Fruit fly (Drosophila melanogaster) whole organism, embryonic: ENCODE measurements around the gene Rcd2.

ENCODE experiments used
- Abd-B ChIP-seq: fragments of 200-800 bp; sonication (Bioruptor generic); optimal IDR thresholded peaks from 2 replicates; lab custom pipeline; 2018; ENCODE audit warnings: missing biosample characterization, mild to moderate bottlenecking, missing genetic modification characterization, moderate library complexity
- Asciz ChIP-seq: fragments of 200-800 bp; sonication (Bioruptor generic); optimal IDR thresholded peaks from 2 replicates; lab custom pipeline; 2017; ENCODE audit warnings: missing biosample characterization, mild to moderate bottlenecking, missing genetic modification characterization, missing genetic modification reagents
- CG10209 ChIP-seq: fragments of 200-800 bp; sonication (Bioruptor generic); optimal IDR thresholded peaks from 3 replicates; lab custom pipeline; 2017; ENCODE audit warnings: missing biosample characterization, mild to moderate bottlenecking, missing genetic modification characterization, missing genetic modification reagents
- CG12071 ChIP-seq: fragments of 200-800 bp; sonication (Bioruptor generic); optimal IDR thresholded peaks from 3 replicates; lab custom pipeline; 2018; ENCODE audit warnings: missing biosample characterization, mild to moderate bottlenecking, missing genetic modification characterization
- CG12391 ChIP-seq: fragments of 200-800 bp; sonication (Bioruptor generic); optimal IDR thresholded peaks from 3 replicates; lab custom pipeline; 2018; ENCODE audit warnings: missing biosample characterization, mild to moderate bottlenecking, missing genetic modification characterization, moderate library complexity
- CG14860 ChIP-seq: fragments of 200-800 bp; sonication (Bioruptor generic); IDR thresholded peaks from 3 replicates; pipeline ENCODE4 v1.3.6; 2022; ENCODE audit warnings: missing biosample characterization, missing genetic modification characterization; ENCODE audit not compliant: partially characterized antibody
- CG17385 ChIP-seq: fragments of 200-800 bp; sonication (Bioruptor generic); optimal IDR thresholded peaks from 3 replicates; lab custom pipeline; 2018; ENCODE audit warnings: missing biosample characterization, mild to moderate bottlenecking, missing genetic modification characterization
- CG18262 ChIP-seq: fragments of 200-800 bp; optimal IDR thresholded peaks from 3 replicates; lab custom pipeline; 2019; ENCODE audit warnings: missing biosample characterization, mild to moderate bottlenecking, missing genetic modification characterization, moderate library complexity
- CG1832 ChIP-seq: fragments of 200-800 bp; sonication (Bioruptor generic); optimal IDR thresholded peaks from 2 replicates; lab custom pipeline; 2017; ENCODE audit warnings: missing biosample characterization, mild to moderate bottlenecking, missing genetic modification characterization, inconsistent platforms
- CG2202 ChIP-seq: fragments of 200-800 bp; sonication (Bioruptor generic); optimal IDR thresholded peaks from 2 replicates; lab custom pipeline; 2018; ENCODE audit warnings: missing biosample characterization, mild to moderate bottlenecking, missing genetic modification characterization
- CG30403 ChIP-seq: fragments of 200-800 bp; sonication (Bioruptor generic); optimal IDR thresholded peaks from 3 replicates; lab custom pipeline; 2016; ENCODE audit warnings: missing biosample characterization, missing genetic modification characterization
- CG4328 ChIP-seq: fragments of 200-800 bp; sonication (Bioruptor generic); optimal IDR thresholded peaks from 3 replicates; lab custom pipeline; 2017; ENCODE audit warnings: missing biosample characterization, missing genetic modification reagents, missing genetic modification characterization
- CG7786 ChIP-seq: fragments of 200-800 bp; sonication (Bioruptor generic); optimal IDR thresholded peaks from 2 replicates; lab custom pipeline; 2016; ENCODE audit warnings: missing biosample characterization, missing genetic modification characterization
- CG7928 ChIP-seq: fragments of 200-800 bp; sonication (Bioruptor generic); optimal IDR thresholded peaks from 2 replicates; lab custom pipeline; 2017; ENCODE audit warnings: missing biosample characterization, mild to moderate bottlenecking, missing genetic modification characterization
- CG9932 ChIP-seq: fragments of 200-800 bp; sonication (Bioruptor generic); IDR thresholded peaks from 2 replicates; pipeline ENCODE4 v1.3.6; 2022; ENCODE audit warnings: missing biosample characterization, missing genetic modification characterization
- CHES-1-like ChIP-seq: fragments of 200-800 bp; sonication (Bioruptor generic); optimal IDR thresholded peaks from 2 replicates; lab custom pipeline; 2016; ENCODE audit warnings: missing biosample characterization, missing genetic modification characterization
- Dfd ChIP-seq, 2 experiments: fragments of >200 bp; optimal IDR thresholded peaks; 2 replicates each; lab custom pipeline; 2017; ENCODE audit warnings: missing biosample characterization in 2 of 2, missing genetic modification characterization in 2 of 2
- Drgx ChIP-seq: fragments of 200-800 bp; sonication (Bioruptor generic); IDR thresholded peaks from 2 replicates; pipeline ENCODE4 v1.3.6; 2022; ENCODE audit warnings: missing biosample characterization, missing genetic modification characterization
- E2f2 ChIP-seq: fragments of 200-800 bp; sonication (Bioruptor generic); IDR thresholded peaks from 2 replicates; pipeline ENCODE4 v1.3.6; 2022; ENCODE audit warnings: missing biosample characterization, missing genetic modification characterization
- Hmx ChIP-seq: fragments of 200-800 bp; sonication (Bioruptor generic); optimal IDR thresholded peaks from 2 replicates; lab custom pipeline; 2016; ENCODE audit warnings: missing biosample characterization, missing genetic modification characterization
- Lpt ChIP-seq: fragments of >200 bp; optimal IDR thresholded peaks from 2 replicates; lab custom pipeline; 2018; ENCODE audit warnings: missing biosample characterization, missing genetic modification characterization
- MBD-R2 ChIP-seq: fragments of 200-800 bp; sonication (Bioruptor generic); IDR thresholded peaks from 2 replicates; pipeline ENCODE4 v1.3.6; 2022; ENCODE audit warnings: missing biosample characterization, missing genetic modification characterization
- Mad ChIP-seq: fragments of 200-800 bp; sonication (Bioruptor generic); optimal IDR thresholded peaks from 2 replicates; lab custom pipeline; 2016; ENCODE audit warnings: missing biosample characterization, missing genetic modification characterization
- Myb ChIP-seq: fragments of 200-800 bp; sonication (Bioruptor generic); optimal IDR thresholded peaks from 2 replicates; lab custom pipeline; 2016; ENCODE audit warnings: missing biosample characterization, missing genetic modification characterization
- Nf-YA ChIP-seq: fragments of 200-800 bp; sonication (Bioruptor generic); IDR thresholded peaks from 2 replicates; pipeline ENCODE4 v1.3.6; 2022; ENCODE audit warnings: missing biosample characterization, missing genetic modification characterization
- Opbp ChIP-seq: fragments of 200-800 bp; sonication (Bioruptor generic); IDR thresholded peaks from 3 replicates; pipeline ENCODE4 v1.3.6; 2022; ENCODE audit warnings: missing biosample characterization, missing genetic modification characterization; ENCODE audit not compliant: partially characterized antibody
- az2 ChIP-seq: fragments of 200-800 bp; sonication (Bioruptor generic); optimal IDR thresholded peaks from 3 replicates; lab custom pipeline; 2016; ENCODE audit warnings: missing biosample characterization, missing genetic modification characterization
- bbx ChIP-seq: fragments of 200-800 bp; sonication (Bioruptor generic); IDR thresholded peaks from 2 replicates; pipeline ENCODE4 v1.3.6; 2022; ENCODE audit warnings: missing biosample characterization, missing genetic modification characterization; ENCODE audit not compliant: partially characterized antibody
- cad ChIP-seq: fragments of >200 bp; optimal IDR thresholded peaks from 2 replicates; lab custom pipeline; 2017; ENCODE audit warnings: missing biosample characterization, missing genetic modification characterization
- da ChIP-seq: fragments of 200-800 bp; sonication (Bioruptor generic); optimal IDR thresholded peaks from 2 replicates; lab custom pipeline; 2016; ENCODE audit warnings: missing biosample characterization, missing genetic modification characterization
- dimm ChIP-seq: fragments of 200-800 bp; sonication (Bioruptor generic); IDR thresholded peaks from 2 replicates; pipeline ENCODE4 v1.3.6; 2022; ENCODE audit warnings: missing biosample characterization, missing genetic modification characterization
- esg ChIP-seq: fragments of 200-800 bp; sonication (Bioruptor generic); conservative IDR thresholded peaks from 2 replicates; pipeline ENCODE4 v1.3.6; 2022; ENCODE audit warnings: missing biosample characterization, missing genetic modification characterization
- fd102C ChIP-seq: fragments of 200-800 bp; sonication (Bioruptor generic); optimal IDR thresholded peaks from 2 replicates; lab custom pipeline; 2018; ENCODE audit warnings: missing biosample characterization, mild to moderate bottlenecking, missing genetic modification characterization, moderate library complexity
- gro ChIP-seq: fragments of 200-800 bp; sonication (Bioruptor generic); optimal IDR thresholded peaks from 2 replicates; lab custom pipeline; 2016; ENCODE audit warnings: missing biosample characterization, missing genetic modification characterization
- jigr1 ChIP-seq: fragments of 200-800 bp; sonication (Bioruptor generic); IDR thresholded peaks from 3 replicates; pipeline ENCODE4 v1.3.6; 2022; ENCODE audit warnings: missing biosample characterization, missing genetic modification characterization
- kni ChIP-seq: fragments of 200-800 bp; sonication (Bioruptor generic); optimal IDR thresholded peaks from 3 replicates; lab custom pipeline; 2017; ENCODE audit warnings: mild to moderate bottlenecking, missing biosample characterization, missing genetic modification reagents, missing genetic modification characterization
- lov ChIP-seq, 2 experiments: fragments of 200-800 bp in 1 of 2; fragments of >200 bp in 1 of 2; sonication (Bioruptor generic) in 1 of 2; IDR thresholded peaks in 1 of 2; optimal IDR thresholded peaks in 1 of 2; 2 replicates in 1 of 2; 3 replicates in 1 of 2; pipeline versions ENCODE4 v1.3.6 to Lab custom; 2017 to 2022; ENCODE audit warnings: missing biosample characterization in 1 of 2, missing genetic modification characterization in 1 of 2
- mld ChIP-seq: fragments of 200-800 bp; sonication (Bioruptor generic); IDR thresholded peaks from 3 replicates; pipeline ENCODE4 v1.3.6; 2022; ENCODE audit warnings: missing biosample characterization, missing genetic modification characterization; ENCODE audit not compliant: partially characterized antibody
- oc ChIP-seq: fragments of 200-800 bp; sonication (Bioruptor generic); optimal IDR thresholded peaks from 2 replicates; lab custom pipeline; 2018; ENCODE audit warnings: missing biosample characterization, mild to moderate bottlenecking, missing genetic modification characterization, moderate library complexity
- prd ChIP-seq, 3 experiments: fragments of >200 bp in 2 of 3; fragments of 200-800 bp in 1 of 3; sonication (Bioruptor generic) in 1 of 3; optimal IDR thresholded peaks in 2 of 3; IDR thresholded peaks in 1 of 3; 2 replicates in 2 of 3; 3 replicates in 1 of 3; pipeline versions ENCODE4 v1.3.6 to Lab custom; 2017 to 2022; ENCODE audit warnings: missing biosample characterization in 1 of 3, missing genetic modification characterization in 1 of 3
- seq ChIP-seq: fragments of 200-800 bp; sonication (Bioruptor generic); IDR thresholded peaks from 2 replicates; pipeline ENCODE4 v1.3.6; 2022; ENCODE audit warnings: missing biosample characterization, missing genetic modification characterization
- stc ChIP-seq: fragments of 200-800 bp; sonication (Bioruptor generic); IDR thresholded peaks from 2 replicates; pipeline ENCODE4 v1.3.6; 2022; ENCODE audit warnings: missing biosample characterization, missing genetic modification characterization
- stwl ChIP-seq: fragments of 200-800 bp; sonication (Bioruptor generic); optimal IDR thresholded peaks from 3 replicates; lab custom pipeline; 2018; ENCODE audit warnings: missing biosample characterization, mild to moderate bottlenecking, missing genetic modification characterization, moderate library complexity
- sug ChIP-seq: fragments of 200-800 bp; optimal IDR thresholded peaks from 2 replicates; lab custom pipeline; 2019; ENCODE audit warnings: missing biosample characterization, mild to moderate bottlenecking, missing genetic modification characterization, moderate library complexity
- tin ChIP-seq: fragments of 200-800 bp; sonication (Bioruptor generic); optimal IDR thresholded peaks from 3 replicates; lab custom pipeline; 2016; ENCODE audit warnings: missing biosample characterization, missing genetic modification characterization
- tio ChIP-seq: fragments of 200-800 bp; sonication (Bioruptor generic); optimal IDR thresholded peaks from 2 replicates; lab custom pipeline; 2017; ENCODE audit warnings: missing biosample characterization, missing genetic modification characterization, inconsistent platforms
- trem ChIP-seq: fragments of 200-800 bp; optimal IDR thresholded peaks from 3 replicates; lab custom pipeline; 2019; ENCODE audit warnings: missing biosample characterization, mild to moderate bottlenecking, missing genetic modification characterization, moderate library complexity
- twi ChIP-seq: fragments of 200-800 bp; optimal IDR thresholded peaks from 2 replicates; lab custom pipeline; 2019; ENCODE audit warnings: missing biosample characterization, mild to moderate bottlenecking, missing genetic modification characterization, moderate library complexity
- unpg ChIP-seq: fragments of 200-800 bp; sonication (Bioruptor generic); optimal IDR thresholded peaks from 3 replicates; lab custom pipeline; 2018; ENCODE audit warnings: missing biosample characterization, mild to moderate bottlenecking, missing genetic modification characterization, moderate library complexity

Rcd2 gene

DNA sequence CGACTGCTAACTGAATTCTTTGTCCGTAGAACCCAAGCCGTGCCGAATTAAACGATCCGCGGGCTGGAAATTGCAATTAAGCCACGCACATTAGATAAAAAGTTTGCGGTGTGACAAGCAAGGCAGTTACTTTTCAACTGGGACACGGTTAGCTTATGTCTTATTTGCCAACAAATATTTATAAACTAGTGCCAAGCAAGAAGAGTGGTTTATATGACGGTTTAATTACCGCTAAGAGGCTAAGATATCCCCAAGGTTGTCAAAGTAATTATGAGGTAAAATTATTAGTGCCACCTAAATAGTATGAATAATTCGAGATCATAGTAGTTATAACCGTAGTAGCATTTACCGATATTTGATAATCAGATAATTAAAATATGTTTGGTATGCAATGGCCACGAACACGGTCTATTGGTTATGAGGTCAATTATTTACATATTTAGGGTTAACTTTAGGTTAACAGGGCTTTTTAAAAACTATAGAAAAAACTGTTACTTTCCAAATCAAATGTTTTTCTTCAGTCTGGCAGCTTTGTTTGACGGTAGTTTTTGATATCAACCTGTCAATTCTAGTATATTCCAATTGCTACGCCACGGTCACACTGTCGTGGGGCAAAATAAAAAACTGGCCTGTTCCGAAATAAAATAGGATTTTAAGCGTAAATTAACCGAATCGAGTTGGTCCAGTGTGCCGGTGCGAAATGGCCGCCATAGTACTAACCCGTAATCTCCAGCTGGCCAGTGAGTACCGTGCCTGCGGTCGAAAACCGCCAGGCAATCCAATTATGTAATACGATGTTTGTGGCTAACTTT lies 45.2 kb downstream of the Rcd2 start, which contains the start of gene ZnT77C (continued):
- TF ChIP-seq stc (GFP tag; lab: Robert Waterston, UW) (no peak), CG7786 (no peak), CG9932 (GFP tag; lab: Robert Waterston, UW) (no peak), gro (GFP tag; lab: Kevin White, UChicago) (no peak), da (no peak), Lpt (GFP tag; lab: Kevin White, UChicago) (no peak), Drgx (GFP tag; lab: Robert Waterston, UW) (no peak), CG12391 (no peak), trem (tag; lab: Kevin White, UChicago) (peak; percentile 73), mld (GFP tag; lab: Robert Waterston, UW) (no peak), CG17385 (GFP tag; lab: Kevin White, UChicago) (no peak), Dfd (GFP tag; optimal IDR thresholded peaks at IDR 0.05; lab: Kevin White, UChicago) (no peak), Nf-YA (GFP tag; lab: Robert Waterston, UW) (no peak), Myb (peak; percentile 98), Abd-B (GFP tag; lab: Kevin White, UChicago) (peak; percentile 2), Opbp (no peak), Asciz (no peak), CG7928 (GFP tag; lab: Kevin White, UChicago) (no peak), CG1832 (GFP tag; lab: Kevin White, UChicago) (no peak), az2 (GFP tag; lab: Kevin White, UChicago) (no peak), CG2202 (tag; lab: Kevin White, UChicago) (no peak), prd (optimal IDR thresholded peaks at IDR 0.05; lab: Kevin White, UChicago) (no peak), prd (GFP tag; IDR thresholded peaks at IDR 0.05; lab: Robert Waterston, UW) (no peak), E2f2 (peak; percentile 50), cad (GFP tag; lab: Kevin White, UChicago) (no peak)

DNA sequence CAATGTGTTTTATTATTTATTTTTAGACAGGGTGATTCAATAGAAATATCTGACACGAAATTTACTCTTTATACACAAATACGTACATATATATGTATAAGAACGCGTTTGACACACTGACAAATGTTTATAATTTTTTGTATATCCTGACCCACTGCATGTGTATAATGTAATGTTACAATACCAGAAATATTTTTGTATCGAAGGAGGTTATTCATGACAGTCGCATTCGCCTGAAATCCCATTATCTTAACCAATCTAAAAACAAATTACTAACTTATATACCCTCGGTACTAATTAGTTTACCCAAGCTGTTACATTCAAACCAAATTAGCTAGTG lies 46.0 kb downstream of the Rcd2 start:
- TF ChIP-seq MBD-R2 (GFP tag; lab: Robert Waterston, UW) (no peak), bbx (GFP tag; lab: Robert Waterston, UW) (no peak), seq (GFP tag; lab: Robert Waterston, UW) (no peak), kni (no peak), dimm (no peak), oc (tag; lab: Kevin White, UChicago) (no peak), fd102C (GFP tag; lab: Kevin White, UChicago) (no peak), sug (tag; lab: Kevin White, UChicago) (no peak), lov (optimal IDR thresholded peaks at IDR 0.05; lab: Kevin White, UChicago) (no peak), lov (GFP tag; IDR thresholded peaks at IDR 0.05; lab: Robert Waterston, UW) (no peak), CHES-1-like (no peak), jigr1 (GFP tag; lab: Robert Waterston, UW) (no peak), CG12071 (GFP tag; lab: Kevin White, UChicago) (no peak), CG18262 (tag; lab: Kevin White, UChicago) (peak; percentile 48), Drgx (GFP tag; lab: Robert Waterston, UW) (no peak), Hmx (no peak), CG10209 (GFP tag; lab: Kevin White, UChicago) (peak; percentile 35), unpg (GFP tag; lab: Kevin White, UChicago) (no peak), twi (tag; lab: Kevin White, UChicago) (no peak), CG14860 (GFP tag; lab: Robert Waterston, UW) (no peak), esg (peak; percentile 23; the same call in 1 of the 2 replicates), Mad (no peak), tio (GFP tag; lab: Kevin White, UChicago) (peak; percentile 24), E2f2 (no peak), CG30403 (GFP tag; lab: Kevin White, UChicago) (peak; percentile 29), CG4328 (GFP tag; lab: Kevin White, UChicago) (no peak), tin (GFP tag; lab: Kevin White, UChicago) (no peak), gro (GFP tag; lab: Kevin White, UChicago) (no peak), stwl (tag; lab: Kevin White, UChicago) (peak; percentile 12)
